Worm (Caenorhabditis elegans) whole organism, L1 larva: ENCODE results near the gene K07E3.9.
A peak's percentile ranks its signal among the peaks of the same experiment; 100 is the strongest.

ENCODE experiments used
- rnt-1 ChIP-seq: sonication (generic microtip); optimal IDR thresholded peaks from 2 replicates; lab custom pipeline; 2016; ENCODE audit warnings: mild to moderate bottlenecking, missing genetic modification characterization, moderate library complexity, missing compliant biosample characterization

Gene K07E3.9

ce11 chrX:8157132-8157531 lies 49.1 kb downstream of the K07E3.9 start (continued):
- peak; percentile 61 for TF ChIP-seq rnt-1 (tag; lab: Kevin White, UChicago)
